Worm (Caenorhabditis elegans) whole organism, L4 larva: ENCODE results near the gene oac-21.

ENCODE experiments used
- D1046.2 ChIP-seq: fragments of 200-800 bp; sonication (Bioruptor generic); IDR thresholded peaks from 2 replicates; pipeline ENCODE4 v1.3.6; 2022; ENCODE audit warnings: missing genetic modification characterization, missing compliant biosample characterization
- F44E2.7 ChIP-seq: fragments of 200-800 bp; sonication (Bioruptor generic); IDR thresholded peaks from 2 replicates; pipeline ENCODE4 v2.1.2; 2022; ENCODE audit warnings: missing genetic modification characterization, missing compliant biosample characterization
- T20F7.1 ChIP-seq: fragments of 200-800 bp; sonication (Bioruptor generic); optimal IDR thresholded peaks from 2 replicates; lab custom pipeline; 2018; ENCODE audit warnings: mild to moderate bottlenecking, missing genetic modification characterization, missing compliant biosample characterization
- T26A8.4 ChIP-seq: fragments of 200-800 bp; sonication (Bioruptor generic); IDR thresholded peaks from 2 replicates; pipeline ENCODE4 v1.3.6; 2022; ENCODE audit warnings: missing genetic modification characterization, missing compliant biosample characterization
- Y48G9A.11 ChIP-seq: fragments of 200-800 bp; sonication (Bioruptor generic); IDR thresholded peaks from 2 replicates; pipeline ENCODE4 v1.3.6; 2022; ENCODE audit warnings: missing genetic modification reagents, missing genetic modification characterization, missing compliant biosample characterization
- ZK337.2 ChIP-seq: fragments of 200-800 bp; sonication (Bioruptor generic); IDR thresholded peaks from 2 replicates; pipeline ENCODE4 v1.3.6; 2022; ENCODE audit warnings: missing genetic modification reagents, missing genetic modification characterization, missing compliant biosample characterization
- aha-1 ChIP-seq: fragments of 150-350 bp; peaks from one replicate; lab custom pipeline; 2014; ENCODE audit warnings: missing biosample characterization, missing genetic modification characterization
- aly-2 ChIP-seq: sonication (generic microtip); optimal IDR thresholded peaks from 2 replicates; lab custom pipeline; 2018; ENCODE audit warnings: missing biosample characterization, missing genetic modification characterization
- ama-1 ChIP-seq: fragments of 150-350 bp; optimal IDR thresholded peaks from 2 replicates; lab custom pipeline; 2014; ENCODE audit warnings: inconsistent platforms, mixed read lengths
- attf-4 ChIP-seq: sonication (generic microtip); optimal IDR thresholded peaks from 3 replicates; lab custom pipeline; 2017; ENCODE audit warnings: missing biosample characterization, missing genetic modification characterization
- ceh-28 ChIP-seq: fragments of 150-350 bp; optimal IDR thresholded peaks from 2 replicates; lab custom pipeline; 2014; ENCODE audit warnings: missing biosample characterization, missing genetic modification reagents, missing genetic modification characterization
- ceh-82 ChIP-seq: sonication (generic microtip); optimal IDR thresholded peaks from 2 replicates; lab custom pipeline; 2017; ENCODE audit warnings: missing biosample characterization, missing genetic modification characterization
- ces-1 ChIP-seq: fragments of 150-350 bp; sonication (generic microtip); optimal IDR thresholded peaks from 4 replicates; lab custom pipeline; 2014; ENCODE audit warnings: missing biosample characterization, missing genetic modification reagents, missing genetic modification characterization
- cey-2 ChIP-seq: sonication (generic microtip); optimal IDR thresholded peaks from 3 replicates; lab custom pipeline; 2017; ENCODE audit warnings: missing genetic modification characterization, mild to moderate bottlenecking, missing compliant biosample characterization, antibody characterized with exemption, borderline replicate concordance; ENCODE audit not compliant: insufficient read depth
- daf-16 ChIP-seq, 3 experiments: sonication (generic microtip); optimal IDR thresholded peaks; 2 replicates each; lab custom pipeline; 2016 to 2017; ENCODE audit warnings: missing genetic modification characterization in 3 of 3, missing genetic modification reagents in 3 of 3, mild to moderate bottlenecking in 2 of 3, missing compliant biosample characterization in 2 of 3, missing biosample characterization in 1 of 3, moderate library complexity in 1 of 3
- dmd-8 ChIP-seq: fragments of 200-800 bp; sonication (Bioruptor generic); IDR thresholded peaks from 2 replicates; pipeline ENCODE4 v1.3.6; 2022; ENCODE audit warnings: missing genetic modification characterization, missing compliant biosample characterization
- dmd-9 ChIP-seq: fragments of 200-800 bp; sonication (Bioruptor generic); IDR thresholded peaks from 2 replicates; pipeline ENCODE4 v1.3.6; 2022; ENCODE audit warnings: missing genetic modification reagents, missing genetic modification characterization, missing compliant biosample characterization
- dve-1 ChIP-seq: sonication (generic microtip); optimal IDR thresholded peaks from 2 replicates; lab custom pipeline; 2017; ENCODE audit warnings: antibody characterized with exemption, mild to moderate bottlenecking, missing genetic modification characterization, missing compliant biosample characterization; ENCODE audit not compliant: insufficient read depth
- hif-1 ChIP-seq, 2 experiments: sonication (generic microtip); optimal IDR thresholded peaks; 2 replicates each; lab custom pipeline; 2016 to 2017; ENCODE audit warnings: missing compliant biosample characterization in 2 of 2, missing genetic modification characterization in 2 of 2, missing genetic modification reagents in 2 of 2, missing genotype in 2 of 2, mild to moderate bottlenecking in 1 of 2
- hlh-11 ChIP-seq: fragments of 200-800 bp; sonication (Bioruptor generic); optimal IDR thresholded peaks from 2 replicates; lab custom pipeline; 2018; ENCODE audit warnings: mild to moderate bottlenecking, missing genetic modification characterization, missing compliant biosample characterization
- hlh-30 ChIP-seq: sonication (generic microtip); optimal IDR thresholded peaks from 2 replicates; lab custom pipeline; 2017; ENCODE audit warnings: antibody characterized with exemption, mild to moderate bottlenecking, missing genetic modification characterization, missing compliant biosample characterization; ENCODE audit not compliant: insufficient read depth
- hmg-1.1 ChIP-seq: fragments of 200-800 bp; sonication (Bioruptor generic); IDR thresholded peaks from 2 replicates; pipeline ENCODE4 v1.3.6; 2022; ENCODE audit warnings: missing genetic modification reagents, missing genetic modification characterization, missing compliant biosample characterization
- lin-13 ChIP-seq: fragments of 150-350 bp; optimal IDR thresholded peaks from 2 replicates; lab custom pipeline; 2014; ENCODE audit warnings: missing biosample characterization, missing genetic modification reagents, missing genetic modification characterization
- lsy-2 ChIP-seq, 2 experiments: fragments of 150-350 bp in 1 of 2; sonication (generic microtip) in 1 of 2; optimal IDR thresholded peaks; 2 replicates each; lab custom pipeline; 2014 to 2017; ENCODE audit warnings: missing biosample characterization in 2 of 2, missing genetic modification characterization in 2 of 2
- madf-5 ChIP-seq, 2 experiments: fragments of 200-800 bp; sonication (Bioruptor generic); IDR thresholded peaks; 2 replicates each; pipeline ENCODE4 v1.3.6; 2022; ENCODE audit warnings: missing compliant biosample characterization in 2 of 2, missing genetic modification characterization in 2 of 2
- mdl-1 ChIP-seq, 2 experiments: fragments of 150-350 bp in 1 of 2; sonication (generic microtip) in 1 of 2; optimal IDR thresholded peaks; 2 replicates each; lab custom pipeline; 2014 to 2017; ENCODE audit warnings: missing biosample characterization in 2 of 2, missing genetic modification characterization in 2 of 2
- mep-1 ChIP-seq: fragments of 150-350 bp; sonication (generic microtip); optimal IDR thresholded peaks from 3 replicates; lab custom pipeline; 2014; ENCODE audit warnings: missing biosample characterization, missing genetic modification characterization
- mxl-3 ChIP-seq: fragments of 200-800 bp; sonication (Bioruptor generic); optimal IDR thresholded peaks from 2 replicates; lab custom pipeline; 2018; ENCODE audit warnings: mild to moderate bottlenecking, missing genetic modification characterization, missing compliant biosample characterization
- nhr-10 ChIP-seq: fragments of 150-350 bp; optimal IDR thresholded peaks from 2 replicates; lab custom pipeline; 2014; ENCODE audit warnings: missing biosample characterization, missing genetic modification characterization
- nhr-11 ChIP-seq: fragments of 150-350 bp; optimal IDR thresholded peaks from 2 replicates; lab custom pipeline; 2014; ENCODE audit warnings: missing biosample characterization, missing genetic modification characterization
- nhr-28 ChIP-seq: fragments of 150-350 bp; optimal IDR thresholded peaks from 2 replicates; lab custom pipeline; 2014; ENCODE audit warnings: missing biosample characterization, missing genetic modification characterization
- nhr-6 ChIP-seq: fragments of 150-350 bp; optimal IDR thresholded peaks from 2 replicates; lab custom pipeline; 2014; ENCODE audit warnings: missing biosample characterization, missing genetic modification characterization
- nhr-76 ChIP-seq: fragments of 150-350 bp; optimal IDR thresholded peaks from 2 replicates; lab custom pipeline; 2014; ENCODE audit warnings: missing biosample characterization, missing genetic modification characterization
- nhr-77 ChIP-seq: fragments of 150-350 bp; optimal IDR thresholded peaks from 2 replicates; lab custom pipeline; 2014; ENCODE audit warnings: missing biosample characterization, missing genetic modification characterization
- pha-4 ChIP-seq, 2 experiments: fragments of 150-350 bp in 1 of 2; fragments of 200-800 bp in 1 of 2; sonication (Bioruptor generic) in 1 of 2; IDR thresholded peaks in 1 of 2; optimal IDR thresholded peaks in 1 of 2; 2 replicates each; pipeline versions ENCODE4 v1.3.6 to Lab custom; 2014 to 2022; ENCODE audit warnings: missing genetic modification characterization in 2 of 2, missing genetic modification reagents in 2 of 2, missing biosample characterization in 1 of 2, missing compliant biosample characterization in 1 of 2
- rbr-2 ChIP-seq: sonication (generic microtip); optimal IDR thresholded peaks from 2 replicates; lab custom pipeline; 2016; ENCODE audit warnings: missing genotype, missing genetic modification characterization, missing compliant biosample characterization
- set-16 ChIP-seq: fragments of 200-800 bp; sonication (Bioruptor generic); IDR thresholded peaks from 2 replicates; pipeline ENCODE4 v1.3.6; 2022; ENCODE audit warnings: missing genetic modification reagents, missing genetic modification characterization, missing compliant biosample characterization
- snpc-1.2 ChIP-seq: fragments of 200-800 bp; sonication (Bioruptor generic); IDR thresholded peaks from 2 replicates; pipeline ENCODE4 v1.3.6; 2022; ENCODE audit warnings: missing genetic modification reagents, missing genetic modification characterization, missing compliant biosample characterization
- snpc-4 ChIP-seq: fragments of 150-350 bp; optimal IDR thresholded peaks from 2 replicates; lab custom pipeline; 2014; ENCODE audit warnings: missing biosample characterization, missing genetic modification characterization
- spr-1 ChIP-seq: sonication (generic microtip); optimal IDR thresholded peaks from 2 replicates; lab custom pipeline; 2016; ENCODE audit warnings: mild to moderate bottlenecking, missing genetic modification characterization, missing compliant biosample characterization
- unc-130 ChIP-seq: sonication (generic microtip); optimal IDR thresholded peaks from 2 replicates; lab custom pipeline; 2016; ENCODE audit warnings: missing genetic modification reagents, missing genetic modification characterization, missing compliant biosample characterization
- unc-62 ChIP-seq, 3 experiments: fragments of 150-350 bp in 1 of 3; sonication (generic microtip); optimal IDR thresholded peaks in 2 of 3; peaks in 1 of 3; 1 replicate in 1 of 3; 2 replicates in 2 of 3; lab custom pipeline; 2014 to 2017; ENCODE audit warnings: missing biosample characterization in 3 of 3, missing genetic modification characterization in 3 of 3, missing genetic modification reagents in 3 of 3, missing genotype in 1 of 3
- zfp-2 ChIP-seq: sonication (generic microtip); optimal IDR thresholded peaks from 2 replicates; lab custom pipeline; 2016; ENCODE audit warnings: mild to moderate bottlenecking, missing genetic modification characterization, missing compliant biosample characterization
- zfp-3 ChIP-seq: fragments of 200-800 bp; sonication (Bioruptor generic); conservative IDR thresholded peaks from 2 replicates; pipeline ENCODE4 v1.3.6; 2022; ENCODE audit warnings: missing genetic modification reagents, missing genetic modification characterization, missing compliant biosample characterization
- ztf-11 ChIP-seq: fragments of 150-350 bp; optimal IDR thresholded peaks from 2 replicates; lab custom pipeline; 2014; ENCODE audit warnings: missing biosample characterization, missing genetic modification characterization

The oac-21 gene

DNA sequence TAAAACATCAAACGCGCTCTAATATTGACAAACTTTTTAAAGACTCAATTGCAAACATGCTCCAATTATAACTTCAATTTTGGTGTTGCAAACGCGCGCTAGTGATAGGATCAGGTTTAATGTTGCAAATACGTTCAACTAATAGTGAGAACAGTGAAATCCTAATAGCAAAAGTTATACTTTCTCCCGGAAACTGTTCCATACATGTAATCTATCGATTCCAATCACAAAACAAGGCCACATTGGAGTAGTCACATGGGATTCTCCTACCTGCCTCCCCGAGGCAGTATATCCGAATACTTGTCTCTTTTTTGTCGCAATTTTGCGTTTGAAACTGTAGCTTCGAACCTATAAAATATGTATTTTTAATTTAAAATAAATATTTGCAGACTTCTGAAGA, 19.2 kb upstream of the oac-21 start:
- no peak for TF ChIP-seq mxl-3
- no peak for TF ChIP-seq rbr-2
- no peak for TF ChIP-seq dmd-8 (GFP tag; lab: Robert Waterston, UW)
- no peak for TF ChIP-seq attf-4 (tag; lab: Kevin White, UChicago)
- no peak for TF ChIP-seq cey-2
- no peak for TF ChIP-seq spr-1 (tag; lab: Kevin White, UChicago)
- TF ChIP-seq snpc-1.2 (GFP tag; lab: Robert Waterston, UW), result no peak
- no peak for TF ChIP-seq Y48G9A.11 (GFP tag; lab: Robert Waterston, UW)
- TF ChIP-seq lin-13 (GFP tag; lab: Kevin White, UChicago), result no peak
- TF ChIP-seq ama-1 (lab: Kevin White, UChicago), result no peak
- no peak for TF ChIP-seq nhr-11 (tag; lab: Kevin White, UChicago)
- TF ChIP-seq snpc-4 (tag; lab: Kevin White, UChicago), result no peak
- no peak for TF ChIP-seq zfp-3
- TF ChIP-seq F44E2.7, result no peak
- no peak for TF ChIP-seq nhr-76 (tag; lab: Kevin White, UChicago)
- no peak for TF ChIP-seq unc-130 (GFP tag; lab: Kevin White, UChicago)
- TF ChIP-seq dmd-9 (GFP tag; lab: Robert Waterston, UW), result no peak
- TF ChIP-seq, all 104 proteins: peak for 0

DNA sequence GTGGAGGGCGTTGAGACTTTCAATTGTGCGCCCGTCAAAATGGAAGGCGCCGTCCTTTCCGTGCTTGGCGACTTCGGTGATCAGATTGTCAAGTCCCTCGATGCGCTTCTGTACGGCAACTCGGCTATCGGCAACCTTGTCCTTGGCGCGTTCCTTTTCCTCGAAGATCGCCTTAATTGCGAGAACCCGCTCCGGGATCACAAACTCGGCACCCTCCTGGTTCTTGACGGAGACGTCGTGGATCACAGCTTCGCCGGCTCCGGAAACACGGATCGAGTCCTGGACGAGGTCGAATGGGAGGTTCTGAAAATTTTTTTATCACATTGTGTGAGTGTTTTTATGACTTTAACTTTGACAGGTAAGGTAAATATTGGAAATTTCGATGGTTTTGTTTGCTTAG, 15.9 kb upstream of the oac-21 start:
- TF ChIP-seq aha-1 (tag; lab: Kevin White, UChicago), result no peak
- peak in 1 of 2 experiments; percentile 81 for TF ChIP-seq unc-62 (GFP tag; optimal IDR thresholded peaks at IDR 0.05 in 1 of 2; lab: Kevin White, UChicago)
- TF ChIP-seq unc-62 (tag; optimal IDR thresholded peaks at IDR 0.05; lab: Kevin White, UChicago), result no peak
- no peak for TF ChIP-seq zfp-2
- TF ChIP-seq ceh-28 (tag; lab: Kevin White, UChicago), result no peak
- TF ChIP-seq hlh-11, result no peak
- TF ChIP-seq set-16 (GFP tag; lab: Robert Waterston, UW), result peak; percentile 81
- no peak for TF ChIP-seq madf-5 (GFP tag; IDR thresholded peaks at IDR 0.05; lab: Robert Waterston, UW)
- 0 out of 2 replicates have a peak, but pooled peaks have one; percentile 12 for TF ChIP-seq zfp-3
- TF ChIP-seq hlh-30 (tag; lab: Kevin White, UChicago), result no peak
- TF ChIP-seq, all 104 proteins: peak for 3

DNA sequence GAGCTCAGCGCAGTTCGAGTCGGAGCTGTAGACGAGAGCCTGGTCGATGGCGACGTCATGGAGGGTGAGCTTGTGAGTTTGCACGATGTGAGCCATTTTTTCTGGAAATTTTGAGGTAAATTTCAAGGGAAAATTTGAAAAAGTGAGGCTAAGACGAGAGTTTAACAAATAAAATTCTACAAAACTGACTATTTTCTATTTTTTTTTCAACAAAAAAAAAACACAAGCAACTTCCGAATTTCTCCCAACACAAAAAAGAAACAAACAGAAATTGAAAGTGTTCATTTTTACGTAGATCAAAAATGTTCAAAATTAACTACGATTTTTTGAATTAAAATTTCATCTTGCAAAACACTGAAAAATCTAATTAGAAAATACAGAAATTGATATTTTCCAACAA, 15.4 kb upstream of the oac-21 start, which contains the start of gene F37C4.5:
Gene F37C4.5 (minus strand): TSS at position 101 of the 400 bp plus-strand sequence.
- TF ChIP-seq nhr-10 (tag; lab: Kevin White, UChicago) (no peak), snpc-1.2 (GFP tag; lab: Robert Waterston, UW) (no peak), mdl-1 (tag; optimal IDR thresholded peaks at IDR 0.05; lab: Kevin White, UChicago) (no peak), spr-1 (tag; lab: Kevin White, UChicago) (no peak), ces-1 (GFP tag; lab: Kevin White, UChicago) (no peak), hif-1 (tag; optimal IDR thresholded peaks at IDR 0.05; lab: Kevin White, UChicago) (no peak), ztf-11 (tag; lab: Kevin White, UChicago) (no peak), T20F7.1 (GFP tag; lab: Kevin White, UChicago) (no peak), D1046.2 (no peak), ZK337.2 (GFP tag; lab: Robert Waterston, UW) (no peak)

DNA sequence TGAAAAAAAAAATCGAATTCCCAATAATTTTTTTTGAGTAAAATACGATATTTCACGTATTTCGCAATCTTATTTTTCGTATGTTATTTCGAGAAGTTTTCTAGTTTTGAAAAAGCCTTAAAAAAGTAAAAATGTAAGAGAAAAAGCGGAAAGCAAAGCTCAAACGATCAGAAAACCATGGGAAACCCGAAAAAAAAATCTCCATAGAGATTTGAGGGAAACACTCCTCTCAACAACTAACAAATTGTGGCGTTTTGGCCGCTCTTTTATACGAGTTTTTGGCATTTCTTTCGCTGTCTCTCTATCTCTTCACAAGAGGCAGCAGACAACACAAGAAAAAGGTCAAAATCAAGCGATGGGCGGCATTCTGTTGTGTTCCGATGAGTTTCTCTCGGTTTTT, 14.6 kb upstream of the oac-21 start:
- peak; percentile 72 for TF ChIP-seq mep-1 (tag; lab: Kevin White, UChicago)
- peak; percentile 51 for TF ChIP-seq dve-1 (tag; lab: Kevin White, UChicago)
- no peak for TF ChIP-seq spr-1 (tag; lab: Kevin White, UChicago)
- TF ChIP-seq mdl-1 (tag; optimal IDR thresholded peaks at IDR 0.05; lab: Kevin White, UChicago), result peak in 1 of 2 experiments; percentile 8
- peak; percentile 55 for TF ChIP-seq nhr-77 (tag; lab: Kevin White, UChicago)
- TF ChIP-seq hlh-30 (tag; lab: Kevin White, UChicago), result peak; percentile 28
- TF ChIP-seq nhr-11 (tag; lab: Kevin White, UChicago), result peak; percentile 14
- 0 out of 2 replicates have a peak, but pooled peaks have one; percentile 34 for TF ChIP-seq T26A8.4 (GFP tag; lab: Robert Waterston, UW)
- peak; percentile 63 for TF ChIP-seq nhr-6 (tag; lab: Kevin White, UChicago)
- peak; percentile 97 for TF ChIP-seq ama-1 (lab: Kevin White, UChicago)
- no peak for TF ChIP-seq pha-4 (GFP tag; IDR thresholded peaks at IDR 0.05; lab: Robert Waterston, UW)
- TF ChIP-seq pha-4 (tag; optimal IDR thresholded peaks at IDR 0.05; lab: Kevin White, UChicago), result peak; percentile 7
- no peak for TF ChIP-seq aha-1 (tag; lab: Kevin White, UChicago)
- TF ChIP-seq lsy-2 (tag; optimal IDR thresholded peaks at IDR 0.05; lab: Kevin White, UChicago), result peak in 1 of 2 experiments; percentile 36
- TF ChIP-seq ceh-82, result no peak
- TF ChIP-seq hmg-1.1 (GFP tag; lab: Robert Waterston, UW), result 0 out of 2 replicates have a peak, but pooled peaks have one; percentile 27
- peak; percentile 67 for TF ChIP-seq nhr-28
- TF ChIP-seq daf-16 (GFP tag; optimal IDR thresholded peaks at IDR 0.05; lab: Kevin White, UChicago), result no peak
- peak; percentile 1 for TF ChIP-seq daf-16 (tag; optimal IDR thresholded peaks at IDR 0.05; lab: Kevin White, UChicago)
- no peak for TF ChIP-seq aly-2
